Fruit fly (Drosophila melanogaster) whole organism, embryonic: ENCODE measurements around the gene CG43137.
A peak's percentile ranks its signal among the peaks of the same experiment; 100 is the strongest.

ENCODE experiments used
- B-H1 ChIP-seq: fragments of 200-800 bp; sonication (Bioruptor generic); IDR thresholded peaks from 3 replicates; pipeline ENCODE4 v1.3.6; 2022; ENCODE audit warnings: missing biosample characterization, missing genetic modification characterization
- Blimp-1 ChIP-seq: fragments of 200-800 bp; sonication (Bioruptor generic); optimal IDR thresholded peaks from 3 replicates; lab custom pipeline; 2018; ENCODE audit warnings: missing biosample characterization, missing genetic modification characterization, mild to moderate bottlenecking, moderate library complexity, missing genetic modification reagents
- CG10366 ChIP-seq: fragments of 200-800 bp; sonication (Bioruptor generic); IDR thresholded peaks from 2 replicates; pipeline ENCODE4 v1.3.6; 2022; ENCODE audit warnings: missing biosample characterization, missing genetic modification characterization
- CG10959 ChIP-seq: fragments of 200-800 bp; sonication (Bioruptor generic); IDR thresholded peaks from 2 replicates; pipeline ENCODE4 v1.3.6; 2022; ENCODE audit warnings: missing biosample characterization, missing genetic modification characterization
- CG11085 ChIP-seq: fragments of 200-800 bp; sonication (Bioruptor generic); IDR thresholded peaks from 2 replicates; pipeline ENCODE4 v1.3.6; 2022; ENCODE audit warnings: missing biosample characterization, missing genetic modification characterization
- CG12104 ChIP-seq: fragments of 200-800 bp; sonication (Bioruptor generic); optimal IDR thresholded peaks from 3 replicates; lab custom pipeline; 2016; ENCODE audit warnings: missing biosample characterization, missing genetic modification characterization
- CG12219 ChIP-seq: fragments of 200-800 bp; sonication (Bioruptor generic); optimal IDR thresholded peaks from 3 replicates; lab custom pipeline; 2018; ENCODE audit warnings: missing biosample characterization, mild to moderate bottlenecking, missing genetic modification characterization
- CG13894 ChIP-seq: fragments of 200-800 bp; sonication (Bioruptor generic); optimal IDR thresholded peaks from 3 replicates; lab custom pipeline; 2018; ENCODE audit warnings: missing biosample characterization, mild to moderate bottlenecking, missing genetic modification characterization, moderate library complexity
- CG14860 ChIP-seq: fragments of 200-800 bp; sonication (Bioruptor generic); IDR thresholded peaks from 3 replicates; pipeline ENCODE4 v1.3.6; 2022; ENCODE audit warnings: missing biosample characterization, missing genetic modification characterization; ENCODE audit not compliant: partially characterized antibody
- CG14965 ChIP-seq: fragments of 200-800 bp; sonication (Bioruptor generic); optimal IDR thresholded peaks from 2 replicates; lab custom pipeline; 2016; ENCODE audit warnings: missing biosample characterization, missing genetic modification characterization, borderline replicate concordance
- CG16813 ChIP-seq: fragments of 200-800 bp; sonication (Bioruptor generic); IDR thresholded peaks from 3 replicates; pipeline ENCODE4 v1.3.6; 2022; ENCODE audit warnings: missing biosample characterization, missing genetic modification characterization; ENCODE audit not compliant: partially characterized antibody
- CG1832 ChIP-seq: fragments of 200-800 bp; sonication (Bioruptor generic); optimal IDR thresholded peaks from 2 replicates; lab custom pipeline; 2017; ENCODE audit warnings: missing biosample characterization, mild to moderate bottlenecking, missing genetic modification characterization, inconsistent platforms
- CG18599 ChIP-seq: fragments of 200-800 bp; sonication (Bioruptor generic); optimal IDR thresholded peaks from 3 replicates; lab custom pipeline; 2017; ENCODE audit warnings: missing biosample characterization, missing genetic modification characterization, mild to moderate bottlenecking, moderate library complexity, missing genetic modification reagents
- CG2199 ChIP-seq: fragments of 200-800 bp; sonication (Bioruptor generic); IDR thresholded peaks from 3 replicates; pipeline ENCODE4 v1.3.6; 2022; ENCODE audit warnings: missing biosample characterization, missing genetic modification characterization
- CG31365 ChIP-seq: fragments of 200-800 bp; sonication (Bioruptor generic); optimal IDR thresholded peaks from 2 replicates; lab custom pipeline; 2018; ENCODE audit warnings: missing biosample characterization, mild to moderate bottlenecking, missing genetic modification characterization
- CG3838 ChIP-seq: fragments of 200-800 bp; sonication (Bioruptor generic); optimal IDR thresholded peaks from 3 replicates; lab custom pipeline; 2016; ENCODE audit warnings: missing biosample characterization, missing genetic modification characterization
- CG4424 ChIP-seq: fragments of 200-800 bp; sonication (Bioruptor generic); optimal IDR thresholded peaks from 3 replicates; lab custom pipeline; 2016; ENCODE audit warnings: missing biosample characterization, missing genetic modification characterization
- CG5245 ChIP-seq: fragments of 200-800 bp; sonication (Bioruptor generic); optimal IDR thresholded peaks from 3 replicates; lab custom pipeline; 2016; ENCODE audit warnings: missing biosample characterization, missing genetic modification characterization
- CG8388 ChIP-seq: fragments of 200-800 bp; sonication (Bioruptor generic); optimal IDR thresholded peaks from 2 replicates; lab custom pipeline; 2019; ENCODE audit warnings: missing biosample characterization, mild to moderate bottlenecking, missing genetic modification characterization, moderate library complexity
- CG8924 ChIP-seq: fragments of 200-800 bp; optimal IDR thresholded peaks from 3 replicates; lab custom pipeline; 2019; ENCODE audit warnings: missing biosample characterization, mild to moderate bottlenecking, missing genetic modification characterization, moderate library complexity
- CG9727 ChIP-seq: fragments of 200-800 bp; sonication (Bioruptor generic); optimal IDR thresholded peaks from 3 replicates; lab custom pipeline; 2017; ENCODE audit warnings: missing biosample characterization, mild to moderate bottlenecking, missing genetic modification characterization
- CG9817 ChIP-seq: fragments of 200-800 bp; sonication (Bioruptor generic); optimal IDR thresholded peaks from 2 replicates; lab custom pipeline; 2018; ENCODE audit warnings: missing biosample characterization, mild to moderate bottlenecking, missing genetic modification characterization, moderate library complexity
- HLH3B ChIP-seq: fragments of 200-800 bp; sonication (Bioruptor generic); IDR thresholded peaks from 2 replicates; pipeline ENCODE4 v1.3.6; 2022; ENCODE audit warnings: missing biosample characterization, missing genetic modification characterization
- Jarid2 ChIP-seq: fragments of 200-800 bp; sonication (Bioruptor generic); optimal IDR thresholded peaks from 3 replicates; lab custom pipeline; 2017; ENCODE audit warnings: mild to moderate bottlenecking, missing biosample characterization, missing genetic modification reagents, missing genetic modification characterization
- NfI ChIP-seq: fragments of 200-800 bp; sonication (Bioruptor generic); optimal IDR thresholded peaks from 3 replicates; lab custom pipeline; 2018; ENCODE audit warnings: missing biosample characterization, mild to moderate bottlenecking, missing genetic modification characterization, moderate library complexity
- Pdp1 ChIP-seq, 2 experiments: fragments of 200-800 bp; sonication (Bioruptor generic); optimal IDR thresholded peaks; 3 replicates each; lab custom pipeline; 2016; ENCODE audit warnings: missing biosample characterization in 2 of 2, missing genetic modification characterization in 2 of 2, mild to moderate bottlenecking in 1 of 2, moderate library complexity in 1 of 2
- Sox100B ChIP-seq: fragments of 200-800 bp; sonication (Bioruptor generic); optimal IDR thresholded peaks from 3 replicates; lab custom pipeline; 2018; ENCODE audit warnings: missing biosample characterization, mild to moderate bottlenecking, missing genetic modification characterization
- Stat92E ChIP-seq, 3 experiments: fragments of >200 bp in 2 of 3; fragments of 200-800 bp in 1 of 3; sonication (Bioruptor generic) in 1 of 3; optimal IDR thresholded peaks; 2 replicates each; lab custom pipeline; 2017 to 2019; ENCODE audit warnings: missing biosample characterization in 3 of 3, missing genetic modification characterization in 3 of 3, mild to moderate bottlenecking in 1 of 3, moderate library complexity in 1 of 3
- Taf1 ChIP-seq: fragments of 200-800 bp; sonication (Bioruptor generic); IDR thresholded peaks from 2 replicates; pipeline ENCODE4 v1.3.6; 2022; ENCODE audit warnings: missing biosample characterization, missing genetic modification characterization
- Vsx1 ChIP-seq: fragments of 200-800 bp; sonication (Bioruptor generic); optimal IDR thresholded peaks from 2 replicates; lab custom pipeline; 2017; ENCODE audit warnings: missing biosample characterization, mild to moderate bottlenecking, missing genetic modification characterization, missing genetic modification reagents
- abd-A ChIP-seq: fragments of 200-800 bp; sonication (Bioruptor generic); optimal IDR thresholded peaks from 3 replicates; lab custom pipeline; 2019; ENCODE audit warnings: missing biosample characterization, mild to moderate bottlenecking, missing genetic modification characterization, moderate library complexity
- eve ChIP-seq, 2 experiments: fragments of >200 bp; optimal IDR thresholded peaks; 2 replicates each; lab custom pipeline; 2017; ENCODE audit warnings: missing biosample characterization in 2 of 2, missing genetic modification characterization in 2 of 2
- fd64A ChIP-seq: fragments of 200-800 bp; sonication (Bioruptor generic); optimal IDR thresholded peaks from 3 replicates; lab custom pipeline; 2018; ENCODE audit warnings: missing biosample characterization, mild to moderate bottlenecking, missing genetic modification characterization
- gfzf ChIP-seq: fragments of 200-800 bp; sonication (Bioruptor generic); optimal IDR thresholded peaks from 2 replicates; lab custom pipeline; 2016; ENCODE audit warnings: missing biosample characterization, mild to moderate bottlenecking, missing genetic modification characterization, moderate library complexity
- gt ChIP-seq: fragments of 200-800 bp; sonication (Bioruptor generic); IDR thresholded peaks from 2 replicates; pipeline ENCODE4 v1.3.6; 2022; ENCODE audit warnings: missing biosample characterization, missing genetic modification characterization
- hkb ChIP-seq, 2 experiments: fragments of 200-800 bp in 1 of 2; fragments of >200 bp in 1 of 2; sonication (Bioruptor generic) in 1 of 2; IDR thresholded peaks in 1 of 2; optimal IDR thresholded peaks in 1 of 2; 2 replicates each; pipeline versions ENCODE4 v1.3.6 to Lab custom; 2017 to 2022; ENCODE audit warnings: missing biosample characterization in 1 of 2, missing genetic modification characterization in 1 of 2
- ind ChIP-seq: fragments of 200-800 bp; sonication (Bioruptor generic); optimal IDR thresholded peaks from 3 replicates; lab custom pipeline; 2016; ENCODE audit warnings: missing biosample characterization, missing genetic modification characterization
- maf-S ChIP-seq: fragments of 200-800 bp; sonication (Bioruptor generic); optimal IDR thresholded peaks from 2 replicates; lab custom pipeline; 2016; ENCODE audit warnings: missing biosample characterization, missing genetic modification characterization
- nerfin-2 ChIP-seq: fragments of 200-800 bp; sonication (Bioruptor generic); IDR thresholded peaks from 2 replicates; pipeline ENCODE4 v1.3.6; 2022; ENCODE audit warnings: missing biosample characterization, missing genetic modification characterization; ENCODE audit not compliant: partially characterized antibody
- pfk ChIP-seq: fragments of 200-800 bp; sonication (Bioruptor generic); optimal IDR thresholded peaks from 2 replicates; lab custom pipeline; 2018; ENCODE audit warnings: missing biosample characterization, mild to moderate bottlenecking, missing genetic modification characterization, moderate library complexity
- pho ChIP-seq: fragments of 200-800 bp; sonication (Bioruptor generic); optimal IDR thresholded peaks from 2 replicates; lab custom pipeline; 2016; ENCODE audit warnings: missing biosample characterization, missing genetic modification characterization
- pzg ChIP-seq: fragments of 200-800 bp; sonication (Bioruptor generic); optimal IDR thresholded peaks from 3 replicates; lab custom pipeline; 2018; ENCODE audit warnings: missing biosample characterization, mild to moderate bottlenecking, missing genetic modification characterization, moderate library complexity
- sim ChIP-seq: fragments of 200-800 bp; sonication (Bioruptor generic); IDR thresholded peaks from 2 replicates; pipeline ENCODE4 v1.3.6; 2022; ENCODE audit warnings: missing biosample characterization, missing genetic modification characterization
- slou ChIP-seq: fragments of 200-800 bp; sonication (Bioruptor generic); optimal IDR thresholded peaks from 3 replicates; lab custom pipeline; 2016; ENCODE audit warnings: missing biosample characterization, missing genetic modification characterization
- tll ChIP-seq, 2 experiments: fragments of 200-800 bp in 1 of 2; fragments of >200 bp in 1 of 2; sonication (Bioruptor generic) in 1 of 2; optimal IDR thresholded peaks; 2 replicates each; lab custom pipeline; 2017 to 2019; ENCODE audit warnings: missing biosample characterization in 2 of 2, missing genetic modification characterization in 2 of 2, mild to moderate bottlenecking in 1 of 2, moderate library complexity in 1 of 2
- toy ChIP-seq: fragments of 200-800 bp; sonication (Bioruptor generic); IDR thresholded peaks from 2 replicates; pipeline ENCODE4 v1.3.6; 2022; ENCODE audit warnings: missing biosample characterization, missing genetic modification characterization
- twi ChIP-seq: fragments of 200-800 bp; optimal IDR thresholded peaks from 2 replicates; lab custom pipeline; 2019; ENCODE audit warnings: missing biosample characterization, mild to moderate bottlenecking, missing genetic modification characterization, moderate library complexity
- unpg ChIP-seq: fragments of 200-800 bp; sonication (Bioruptor generic); optimal IDR thresholded peaks from 3 replicates; lab custom pipeline; 2018; ENCODE audit warnings: missing biosample characterization, mild to moderate bottlenecking, missing genetic modification characterization, moderate library complexity
- zen2 ChIP-seq: fragments of 200-800 bp; sonication (Bioruptor generic); IDR thresholded peaks from 3 replicates; pipeline ENCODE4 v1.3.6; 2022; ENCODE audit warnings: missing biosample characterization, missing genetic modification characterization; ENCODE audit not compliant: partially characterized antibody

The CG43137 gene

DNA sequence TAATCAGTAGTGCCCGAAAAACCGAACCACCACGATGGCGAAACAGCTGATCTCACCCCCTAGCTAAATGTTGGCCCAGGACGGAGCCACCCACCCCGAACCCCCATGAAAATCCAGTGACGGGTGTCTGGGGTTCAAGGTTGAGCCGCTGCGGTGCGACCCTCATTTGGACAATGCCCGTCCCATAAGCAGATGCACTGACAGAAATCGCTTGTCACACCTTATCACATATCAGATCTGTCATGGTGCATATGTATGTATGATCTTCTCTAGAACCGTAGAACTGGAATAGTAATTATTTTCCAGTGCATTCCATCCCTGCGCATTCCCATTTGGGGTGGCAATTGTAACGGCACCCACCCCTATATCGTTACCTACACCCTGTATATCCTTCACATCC, 24.0 kb upstream of the CG43137 start (continued):
- TF ChIP-seq CG8388 (GFP tag; lab: Kevin White, UChicago) = peak; percentile 12
- no peak for TF ChIP-seq CG16813 (GFP tag; lab: Robert Waterston, UW)
- no peak for TF ChIP-seq CG3838 (GFP tag; lab: Kevin White, UChicago)
- no peak for TF ChIP-seq slou (GFP tag; lab: Kevin White, UChicago)
- no peak for TF ChIP-seq Stat92E (GFP tag; optimal IDR thresholded peaks at IDR 0.05; lab: Kevin White, UChicago)
- TF ChIP-seq CG1832 = no peak
- peak; percentile 38; the same call in 1 of the 2 replicates for TF ChIP-seq CG10366 (GFP tag; lab: Robert Waterston, UW)
- no peak for TF ChIP-seq gt (GFP tag; lab: Robert Waterston, UW)
- no peak for TF ChIP-seq zen2
- no peak for TF ChIP-seq hkb (optimal IDR thresholded peaks at IDR 0.05; lab: Kevin White, UChicago)
- TF ChIP-seq hkb (GFP tag; IDR thresholded peaks at IDR 0.05; lab: Robert Waterston, UW) = 0 out of 2 replicates have a peak, but pooled peaks have one; percentile 34
- TF ChIP-seq gfzf (GFP tag; lab: Kevin White, UChicago) = no peak
- peak; percentile 46 for TF ChIP-seq CG18599
- TF ChIP-seq CG8924 (tag; lab: Kevin White, UChicago) = peak; percentile 36
- TF ChIP-seq Vsx1 (GFP tag; lab: Kevin White, UChicago) = no peak
- no peak for TF ChIP-seq B-H1 (GFP tag; lab: Robert Waterston, UW)
- no peak for TF ChIP-seq tll (GFP tag; optimal IDR thresholded peaks at IDR 0.05; lab: Kevin White, UChicago)
- no peak for TF ChIP-seq maf-S (GFP tag; lab: Kevin White, UChicago)
- no peak for TF ChIP-seq pzg (GFP tag; lab: Kevin White, UChicago)
- no peak for TF ChIP-seq CG12219 (GFP tag; lab: Kevin White, UChicago)
- TF ChIP-seq CG2199 (GFP tag; lab: Robert Waterston, UW) = peak; percentile 33; the same call in 1 of the 3 replicates
- TF ChIP-seq CG14965 = no peak
- TF ChIP-seq pfk (GFP tag; lab: Kevin White, UChicago) = no peak
- TF ChIP-seq CG4424 (GFP tag; lab: Kevin White, UChicago) = peak; percentile 41
- TF ChIP-seq Blimp-1 (GFP tag; lab: Kevin White, UChicago) = peak; percentile 29
- TF ChIP-seq fd64A (GFP tag; lab: Kevin White, UChicago) = no peak
- TF ChIP-seq CG12104 = no peak
- no peak for TF ChIP-seq toy (GFP tag; lab: Robert Waterston, UW)
- no peak for TF ChIP-seq nerfin-2 (GFP tag; lab: Robert Waterston, UW)
- TF ChIP-seq Sox100B (GFP tag; lab: Kevin White, UChicago) = no peak
- no peak for TF ChIP-seq Jarid2
- peak; percentile 0 to 19 for TF ChIP-seq Pdp1 (GFP tag; optimal IDR thresholded peaks at IDR 0.05; lab: Kevin White, UChicago)
- no peak for TF ChIP-seq pho (GFP tag; lab: Kevin White, UChicago)
- peak; percentile 7 for TF ChIP-seq ind
- TF ChIP-seq CG11085 (GFP tag; lab: Robert Waterston, UW) = no peak
- TF ChIP-seq NfI (GFP tag; lab: Kevin White, UChicago) = no peak
- no peak for TF ChIP-seq sim
- no peak for TF ChIP-seq CG14860 (GFP tag; lab: Robert Waterston, UW)
- TF ChIP-seq CG31365 (tag; lab: Kevin White, UChicago) = no peak
- TF ChIP-seq CG9727 = no peak
- TF ChIP-seq CG5245 (GFP tag; lab: Kevin White, UChicago) = no peak
- peak; percentile 2 for TF ChIP-seq CG9817 (tag; lab: Kevin White, UChicago)
- no peak for TF ChIP-seq CG10959
- peak; percentile 29 for TF ChIP-seq unpg
- peak; percentile 33; the same call in 1 of the 2 replicates for TF ChIP-seq HLH3B (GFP tag; lab: Robert Waterston, UW)
- TF ChIP-seq Taf1 = no peak
- TF ChIP-seq eve (GFP tag; optimal IDR thresholded peaks at IDR 0.05; lab: Kevin White, UChicago) = no peak
- TF ChIP-seq twi (tag; lab: Kevin White, UChicago) = no peak
- no peak for TF ChIP-seq CG13894
- TF ChIP-seq abd-A (tag; lab: Kevin White, UChicago) = peak; percentile 54
